Fruit fly (Drosophila melanogaster) whole organism, prepupa: Measurements from ENCODE around the gene CG15773.

ENCODE experiments used
- Blimp-1 ChIP-seq: fragments of 200-800 bp; sonication (Bioruptor generic); optimal IDR thresholded peaks from 3 replicates; lab custom pipeline; 2017; ENCODE audit warnings: missing biosample characterization, missing genetic modification characterization, mild to moderate bottlenecking, moderate library complexity, missing genetic modification reagents
- CG10631 ChIP-seq: fragments of 200-800 bp; sonication (Bioruptor generic); optimal IDR thresholded peaks from 2 replicates; lab custom pipeline; 2016; ENCODE audit warnings: missing biosample characterization, missing genetic modification characterization
- CG10669 ChIP-seq: fragments of 200-800 bp; sonication (Bioruptor generic); optimal IDR thresholded peaks from 3 replicates; lab custom pipeline; 2018; ENCODE audit warnings: missing biosample characterization, mild to moderate bottlenecking, missing genetic modification characterization, moderate library complexity
- CG11294 ChIP-seq: fragments of 200-800 bp; sonication (Bioruptor generic); IDR thresholded peaks from 2 replicates; pipeline ENCODE4 v1.3.6; 2022; ENCODE audit warnings: missing biosample characterization, missing genetic modification characterization
- CG11762 ChIP-seq: fragments of 200-800 bp; sonication (Bioruptor generic); optimal IDR thresholded peaks from 3 replicates; lab custom pipeline; 2016; ENCODE audit warnings: missing biosample characterization, missing genetic modification characterization; ENCODE audit not compliant: insufficient read depth
- CG11902 ChIP-seq: fragments of 200-800 bp; sonication (Bioruptor generic); optimal IDR thresholded peaks from 3 replicates; lab custom pipeline; 2016; ENCODE audit warnings: missing biosample characterization, missing genetic modification characterization
- CG1621 ChIP-seq: fragments of 200-800 bp; sonication (Bioruptor generic); optimal IDR thresholded peaks from 3 replicates; lab custom pipeline; 2018; ENCODE audit warnings: missing biosample characterization, mild to moderate bottlenecking, missing genetic modification characterization
- CG3032 ChIP-seq: fragments of 200-800 bp; optimal IDR thresholded peaks from 2 replicates; lab custom pipeline; 2019; ENCODE audit warnings: missing biosample characterization, mild to moderate bottlenecking, missing genetic modification characterization, moderate library complexity
- CG31627 ChIP-seq: fragments of 200-800 bp; sonication (Bioruptor generic); optimal IDR thresholded peaks from 3 replicates; lab custom pipeline; 2016; ENCODE audit warnings: missing biosample characterization, missing genetic modification characterization
- CG34406 ChIP-seq: fragments of 200-800 bp; sonication (Bioruptor generic); optimal IDR thresholded peaks from 3 replicates; lab custom pipeline; 2016; ENCODE audit warnings: missing biosample characterization, missing genetic modification characterization
- CG6276 ChIP-seq: fragments of 200-800 bp; sonication (Bioruptor generic); optimal IDR thresholded peaks from 2 replicates; lab custom pipeline; 2017; ENCODE audit warnings: missing biosample characterization, mild to moderate bottlenecking, missing genetic modification characterization
- CG6792 ChIP-seq: fragments of 200-800 bp; sonication (Bioruptor generic); optimal IDR thresholded peaks from 3 replicates; lab custom pipeline; 2016; ENCODE audit warnings: missing biosample characterization, missing genetic modification characterization
- CG6854 ChIP-seq: fragments of 200-800 bp; sonication (Bioruptor generic); optimal IDR thresholded peaks from 2 replicates; lab custom pipeline; 2017; ENCODE audit warnings: missing biosample characterization, mild to moderate bottlenecking, missing genetic modification characterization
- CG8119 ChIP-seq: fragments of 200-800 bp; sonication (Bioruptor generic); IDR thresholded peaks from 3 replicates; pipeline ENCODE4 v1.3.6; 2022; ENCODE audit warnings: missing biosample characterization, missing genetic modification characterization
- CG8632 ChIP-seq: fragments of 200-800 bp; sonication (Bioruptor generic); optimal IDR thresholded peaks from 3 replicates; lab custom pipeline; 2016; ENCODE audit warnings: missing biosample characterization, missing genetic modification characterization
- CG9139 ChIP-seq: fragments of 200-800 bp; sonication (Bioruptor generic); optimal IDR thresholded peaks from 3 replicates; lab custom pipeline; 2017; ENCODE audit warnings: missing biosample characterization, mild to moderate bottlenecking, missing genetic modification characterization
- Eip93F ChIP-seq: fragments of 200-800 bp; sonication (Bioruptor generic); optimal IDR thresholded peaks from 2 replicates; lab custom pipeline; 2016; ENCODE audit warnings: missing biosample characterization, mild to moderate bottlenecking, missing genetic modification characterization
- Ets21C ChIP-seq: fragments of 200-800 bp; sonication (Bioruptor generic); optimal IDR thresholded peaks from 3 replicates; lab custom pipeline; 2016; ENCODE audit warnings: missing biosample characterization, missing genetic modification characterization
- Ets96B ChIP-seq: fragments of 200-800 bp; optimal IDR thresholded peaks from 2 replicates; lab custom pipeline; 2019; ENCODE audit warnings: missing biosample characterization, mild to moderate bottlenecking, missing genetic modification characterization, moderate library complexity
- Hr38 ChIP-seq: sonication (Bioruptor generic); optimal IDR thresholded peaks from 2 replicates; lab custom pipeline; 2016; ENCODE audit warnings: missing biosample characterization, missing genetic modification characterization
- Hr39 ChIP-seq: fragments of 200-800 bp; sonication (Bioruptor generic); optimal IDR thresholded peaks from 2 replicates; lab custom pipeline; 2016; ENCODE audit warnings: missing biosample characterization, missing genetic modification characterization
- Hr4 ChIP-seq: fragments of 200-800 bp; sonication (Bioruptor generic); optimal IDR thresholded peaks from 3 replicates; lab custom pipeline; 2016; ENCODE audit warnings: missing biosample characterization, missing genetic modification characterization
- Lpt ChIP-seq: fragments of 200-800 bp; sonication (Bioruptor generic); optimal IDR thresholded peaks from 3 replicates; lab custom pipeline; 2016; ENCODE audit warnings: missing biosample characterization, missing genetic modification characterization
- OdsH ChIP-seq: fragments of 200-800 bp; sonication (Bioruptor generic); optimal IDR thresholded peaks from 3 replicates; lab custom pipeline; 2016; ENCODE audit warnings: missing biosample characterization, missing genetic modification characterization
- Smox ChIP-seq: fragments of 200-800 bp; sonication (Bioruptor generic); optimal IDR thresholded peaks from 3 replicates; lab custom pipeline; 2016; ENCODE audit warnings: missing biosample characterization, missing genetic modification characterization
- Sox14 ChIP-seq: fragments of 200-800 bp; sonication (Bioruptor generic); optimal IDR thresholded peaks from 3 replicates; lab custom pipeline; 2016; ENCODE audit warnings: missing biosample characterization, missing genetic modification characterization
- achi ChIP-seq: fragments of 200-800 bp; sonication (Bioruptor generic); optimal IDR thresholded peaks from 3 replicates; lab custom pipeline; 2016; ENCODE audit warnings: missing biosample characterization, missing genetic modification characterization
- cyc ChIP-seq: fragments of 200-800 bp; sonication (Bioruptor generic); optimal IDR thresholded peaks from 3 replicates; lab custom pipeline; 2016; ENCODE audit warnings: missing biosample characterization, missing genetic modification characterization
- dac ChIP-seq: fragments of 200-800 bp; sonication (Bioruptor generic); optimal IDR thresholded peaks from 2 replicates; lab custom pipeline; 2017; ENCODE audit warnings: missing biosample characterization, mild to moderate bottlenecking, missing genetic modification characterization
- eg ChIP-seq: fragments of 200-800 bp; sonication (Bioruptor generic); IDR thresholded peaks from 3 replicates; pipeline ENCODE4 v1.3.6; 2022; ENCODE audit warnings: missing biosample characterization, missing genetic modification characterization
- esn ChIP-seq: fragments of 200-800 bp; sonication (Bioruptor generic); optimal IDR thresholded peaks from 2 replicates; lab custom pipeline; 2016; ENCODE audit warnings: missing biosample characterization, mild to moderate bottlenecking, missing genetic modification characterization, moderate library complexity
- fkh ChIP-seq: fragments of 200-800 bp; sonication (Bioruptor generic); optimal IDR thresholded peaks from 3 replicates; lab custom pipeline; 2017; ENCODE audit warnings: missing biosample characterization, mild to moderate bottlenecking, missing genetic modification characterization, moderate library complexity
- lz ChIP-seq: fragments of 200-800 bp; sonication (Bioruptor generic); optimal IDR thresholded peaks from 3 replicates; lab custom pipeline; 2016; ENCODE audit warnings: missing biosample characterization, missing genetic modification characterization
- net ChIP-seq: fragments of 200-800 bp; sonication (Bioruptor generic); optimal IDR thresholded peaks from 3 replicates; lab custom pipeline; 2016; ENCODE audit warnings: missing biosample characterization, missing genetic modification characterization
- pdm3 ChIP-seq: fragments of 200-800 bp; sonication (Bioruptor generic); optimal IDR thresholded peaks from 3 replicates; lab custom pipeline; 2016; ENCODE audit warnings: missing biosample characterization, missing genetic modification characterization
- spab ChIP-seq: fragments of 200-800 bp; sonication (Bioruptor generic); optimal IDR thresholded peaks from 2 replicates; lab custom pipeline; 2017; ENCODE audit warnings: missing biosample characterization, mild to moderate bottlenecking, missing genetic modification characterization, missing genetic modification reagents
- svp ChIP-seq: fragments of 200-800 bp; sonication (Bioruptor generic); peaks from one replicate; lab custom pipeline; 2016; ENCODE audit warnings: missing biosample characterization, missing genetic modification characterization
- topi ChIP-seq: fragments of 200-800 bp; sonication (Bioruptor generic); optimal IDR thresholded peaks from 3 replicates; lab custom pipeline; 2016; ENCODE audit warnings: missing biosample characterization, missing genetic modification characterization

Gene CG15773

DNA sequence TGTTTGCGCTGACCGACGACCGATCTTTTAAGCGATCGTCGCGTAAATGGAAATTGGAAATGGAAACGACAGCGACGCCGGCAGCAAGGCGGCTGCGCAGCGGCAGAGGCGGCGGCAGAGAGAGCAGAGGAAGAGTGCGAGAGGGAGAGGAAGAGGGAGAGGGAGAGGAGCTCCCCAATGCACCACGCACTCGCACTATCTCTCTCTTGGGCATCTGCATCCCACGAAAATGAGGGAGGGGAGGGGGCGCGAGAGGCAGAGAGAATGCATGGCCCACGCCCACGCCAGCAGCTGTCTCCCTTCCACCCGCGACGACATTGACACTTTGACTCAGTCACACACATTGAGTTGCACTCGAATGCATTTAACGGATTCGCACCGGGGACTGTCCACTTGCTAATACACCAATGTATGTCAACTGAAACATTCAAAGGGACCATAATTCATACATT is 38.2 kb downstream of the CG15773 start, which contains the start of gene CG3097 (continued):
- TF ChIP-seq CG6276 (no peak), CG10631 (GFP tag; lab: Kevin White, UChicago) (no peak), Ets96B (no peak), esn (no peak), Hr4 (GFP tag; lab: Kevin White, UChicago) (no peak), Ets21C (GFP tag; lab: Kevin White, UChicago) (no peak), CG8632 (no peak), Sox14 (GFP tag; lab: Kevin White, UChicago) (no peak), CG11294 (GFP tag; lab: Robert Waterston, UW) (0 out of 2 replicates have a peak, but pooled peaks have one; percentile 30), svp (GFP tag; lab: Kevin White, UChicago) (no peak), pdm3 (GFP tag; lab: Kevin White, UChicago) (no peak), eg (GFP tag; lab: Robert Waterston, UW) (0 out of 3 replicates have a peak, but pooled peaks have one; percentile 39), topi (no peak), net (peak; percentile 5), CG6792 (GFP tag; lab: Kevin White, UChicago) (no peak), CG11902 (GFP tag; lab: Kevin White, UChicago) (no peak), CG11762 (no peak), Hr38 (no peak), achi (GFP tag; lab: Kevin White, UChicago) (no peak), CG31627 (no peak), CG34406 (GFP tag; lab: Kevin White, UChicago) (no peak), CG1621 (peak; percentile 13), spab (GFP tag; lab: Kevin White, UChicago) (no peak), cyc (no peak)

DNA sequence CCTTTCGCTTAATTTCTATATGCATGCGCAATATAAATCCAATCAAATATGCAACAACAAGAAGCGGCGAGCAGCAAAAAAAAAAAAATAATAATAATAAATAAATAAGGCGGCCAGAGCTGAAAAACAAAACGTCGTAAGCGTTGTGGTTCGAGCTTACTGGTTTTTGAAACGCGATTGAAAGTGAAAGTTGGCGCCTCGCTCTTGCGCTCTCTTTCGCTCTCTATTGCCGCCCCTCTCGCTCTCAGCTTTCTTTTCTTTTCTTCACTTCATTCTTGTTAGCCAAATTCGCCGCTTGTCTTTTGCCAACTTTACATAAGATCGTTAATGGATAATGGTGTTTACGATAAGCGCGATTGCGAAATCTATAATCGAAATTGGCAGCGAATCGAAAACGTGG is 39.9 kb downstream of the CG15773 start:
- TF ChIP-seq OdsH (GFP tag; lab: Kevin White, UChicago) (no peak), CG10669 (GFP tag; lab: Kevin White, UChicago) (no peak), CG8119 (GFP tag; lab: Robert Waterston, UW) (0 out of 3 replicates have a peak, but pooled peaks have one; percentile 25), CG6854 (peak; percentile 48), Blimp-1 (GFP tag; lab: Kevin White, UChicago) (peak; percentile 90)

DNA sequence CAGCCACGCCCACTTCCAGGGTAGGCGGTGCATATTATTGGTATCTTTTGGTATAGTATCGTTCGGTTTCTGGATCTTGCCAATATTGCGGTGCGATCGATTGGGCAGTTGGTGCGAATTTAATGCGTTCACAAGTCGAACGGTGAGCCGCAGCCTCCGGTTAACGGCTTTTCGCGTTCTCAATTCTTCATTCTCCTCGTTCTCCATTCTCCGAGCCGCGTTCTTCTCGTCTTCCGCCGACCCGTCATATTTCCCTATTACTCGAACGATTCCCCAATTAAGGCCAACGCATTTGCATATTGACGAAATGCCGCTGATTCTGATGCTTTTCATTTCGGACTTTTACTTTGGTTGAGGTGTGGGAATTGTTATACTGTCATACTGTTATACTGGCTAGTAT is 44.0 kb downstream of the CG15773 start, which contains the start of gene CG42264:
Gene CG42264 (minus strand): TSS at position 101 of the 400 bp plus-strand sequence.
- no peak for TF ChIP-seq Smox
- no peak for TF ChIP-seq Eip93F (GFP tag; lab: Kevin White, UChicago)
- TF ChIP-seq lz (GFP tag; lab: Kevin White, UChicago): no peak
- no peak for TF ChIP-seq CG3032
- TF ChIP-seq CG11762: no peak
- TF ChIP-seq Sox14 (GFP tag; lab: Kevin White, UChicago): no peak
- TF ChIP-seq Ets21C (GFP tag; lab: Kevin White, UChicago): no peak
- TF ChIP-seq CG9139 (GFP tag; lab: Kevin White, UChicago): no peak
- no peak for TF ChIP-seq dac (GFP tag; lab: Kevin White, UChicago)
- no peak for TF ChIP-seq CG8632

DNA sequence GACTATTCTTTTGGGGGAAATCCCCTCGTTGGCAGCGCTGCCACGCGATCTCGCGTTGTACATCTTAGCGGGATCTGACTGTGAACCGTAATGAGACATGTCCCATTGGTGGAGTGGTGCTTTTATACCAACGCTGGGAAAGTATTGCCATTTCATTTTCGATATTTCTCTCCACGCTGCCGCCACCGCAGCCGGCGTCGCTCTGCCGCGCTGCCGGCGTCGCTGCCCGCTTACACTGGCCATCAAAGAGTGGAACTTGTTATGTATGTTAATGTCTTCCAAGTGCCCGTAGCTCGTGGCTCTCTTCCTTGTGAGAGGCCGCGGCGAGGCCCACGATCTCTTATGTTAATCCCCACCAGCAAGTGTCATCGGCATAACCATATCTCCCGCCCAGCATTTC is 49.0 kb downstream of the CG15773 start, which contains the start of gene CG3108:
Gene CG3108 (minus strand): TSS at position 101 of the 400 bp plus-strand sequence.
- no peak for TF ChIP-seq CG8119 (GFP tag; lab: Robert Waterston, UW)
- no peak for TF ChIP-seq spab (GFP tag; lab: Kevin White, UChicago)
- no peak for TF ChIP-seq Lpt (GFP tag; lab: Kevin White, UChicago)
- TF ChIP-seq Hr39: no peak
- no peak for TF ChIP-seq achi (GFP tag; lab: Kevin White, UChicago)
- no peak for TF ChIP-seq fkh
- no peak for TF ChIP-seq CG11902 (GFP tag; lab: Kevin White, UChicago)
